Fruit fly (Drosophila melanogaster): ENCODE data around the gene msi.

- TF ChIP-seq CG8478 (optimal IDR thresholded peaks at IDR 0.05) (no peak), CTCF (optimal IDR thresholded peaks at IDR 0.05) (no peak)
These were observed 115.2 kb downstream of the msi start for dm6 chr3R:25631079-25631478.
